Worm (Caenorhabditis elegans) whole organism, L1 larva: ENCODE data around the gene ddn-3.

Source experiments
- C04F5.9 ChIP-seq: sonication (generic microtip); optimal IDR thresholded peaks from 2 replicates; lab custom pipeline; 2016; ENCODE audit warnings: missing genetic modification characterization, missing compliant biosample characterization
- C16A3.4 ChIP-seq: fragments of 150-350 bp; optimal IDR thresholded peaks from 2 replicates; lab custom pipeline; 2014; ENCODE audit warnings: missing biosample characterization, missing genetic modification characterization
- C34B4.2 ChIP-seq: sonication (generic microtip); optimal IDR thresholded peaks from 2 replicates; lab custom pipeline; 2017; ENCODE audit warnings: mild to moderate bottlenecking, missing genetic modification characterization, missing compliant biosample characterization
- Y116A8C.19 ChIP-seq: sonication (generic microtip); optimal IDR thresholded peaks from 2 replicates; lab custom pipeline; 2016; ENCODE audit warnings: missing compliant biosample characterization, missing genetic modification characterization, borderline replicate concordance
- alr-1 ChIP-seq: fragments of 200-800 bp; sonication (Bioruptor generic); optimal IDR thresholded peaks from 2 replicates; lab custom pipeline; 2018; ENCODE audit warnings: borderline replicate concordance, mild to moderate bottlenecking, missing genetic modification characterization, missing compliant biosample characterization
- ama-1 ChIP-seq: fragments of 150-350 bp; optimal IDR thresholded peaks from 2 replicates; lab custom pipeline; 2014
- ceh-63 ChIP-seq: fragments of 200-800 bp; sonication (Bioruptor generic); optimal IDR thresholded peaks from 2 replicates; lab custom pipeline; 2018; ENCODE audit warnings: mild to moderate bottlenecking, missing genetic modification characterization, missing compliant biosample characterization
- ceh-88 ChIP-seq: fragments of 200-800 bp; sonication (Bioruptor generic); IDR thresholded peaks from 2 replicates; pipeline ENCODE4 v1.3.6; 2022; ENCODE audit warnings: missing genetic modification characterization, missing compliant biosample characterization
- ces-1 ChIP-seq: fragments of 150-350 bp; optimal IDR thresholded peaks from 2 replicates; lab custom pipeline; 2014; ENCODE audit warnings: missing biosample characterization, missing genetic modification reagents, missing genetic modification characterization
- dpl-1 ChIP-seq, 3 experiments: fragments of 150-350 bp in 2 of 3; sonication (generic microtip) in 1 of 3; optimal IDR thresholded peaks; 2 replicates each; lab custom pipeline; 2014 to 2017; ENCODE audit warnings: missing biosample characterization in 3 of 3, missing genetic modification characterization in 3 of 3, missing genetic modification reagents in 3 of 3
- dsc-1 ChIP-seq: sonication (generic microtip); optimal IDR thresholded peaks from 2 replicates; lab custom pipeline; 2016; ENCODE audit warnings: mild to moderate bottlenecking, missing genetic modification characterization, missing compliant biosample characterization
- efl-1 ChIP-seq, 4 experiments: fragments of 150-350 bp; optimal IDR thresholded peaks in 3 of 4; peaks in 1 of 4; 1 replicate in 1 of 4; 2 replicates in 3 of 4; lab custom pipeline; 2014; ENCODE audit warnings: missing biosample characterization in 2 of 4, missing genetic modification characterization in 2 of 4, missing genetic modification reagents in 2 of 4
- efl-3 ChIP-seq: fragments of 200-800 bp; sonication (Bioruptor generic); optimal IDR thresholded peaks from 2 replicates; lab custom pipeline; 2018; ENCODE audit warnings: mild to moderate bottlenecking, missing genetic modification characterization, missing compliant biosample characterization
- egl-27 ChIP-seq, 2 experiments: fragments of 150-350 bp in 1 of 2; sonication (generic microtip); optimal IDR thresholded peaks; 3 replicates each; lab custom pipeline; 2017 to 2018; ENCODE audit warnings: missing biosample characterization in 2 of 2, missing genetic modification characterization in 2 of 2, missing genetic modification reagents in 2 of 2
- elt-2 ChIP-seq: sonication (generic microtip); optimal IDR thresholded peaks from 2 replicates; lab custom pipeline; 2016; ENCODE audit warnings: missing genetic modification characterization, mild to moderate bottlenecking, inconsistent platforms, missing compliant biosample characterization, missing genetic modification reagents
- ets-5 ChIP-seq: fragments of 200-800 bp; sonication (Bioruptor generic); IDR thresholded peaks from 2 replicates; pipeline ENCODE4 v1.3.6; 2022; ENCODE audit warnings: missing genetic modification characterization, missing compliant biosample characterization
- fkh-4 ChIP-seq: sonication (generic microtip); optimal IDR thresholded peaks from 2 replicates; lab custom pipeline; 2016; ENCODE audit warnings: missing compliant biosample characterization, missing genetic modification characterization, borderline replicate concordance
- fos-1 ChIP-seq: fragments of 150-350 bp; optimal IDR thresholded peaks from 2 replicates; lab custom pipeline; 2014; ENCODE audit warnings: missing biosample characterization, missing genetic modification characterization
- hlh-4 ChIP-seq: sonication (generic microtip); optimal IDR thresholded peaks from 2 replicates; lab custom pipeline; 2016; ENCODE audit warnings: mild to moderate bottlenecking, missing genetic modification characterization, missing compliant biosample characterization
- irx-1 ChIP-seq: sonication (generic microtip); optimal IDR thresholded peaks from 2 replicates; lab custom pipeline; 2016; ENCODE audit warnings: missing genetic modification characterization, missing compliant biosample characterization
- isw-1 ChIP-seq: fragments of 200-800 bp; sonication (Bioruptor generic); IDR thresholded peaks from 2 replicates; pipeline ENCODE4 v1.3.6; 2022; ENCODE audit warnings: missing genetic modification characterization, missing compliant biosample characterization
- jun-1 ChIP-seq: fragments of 150-350 bp; optimal IDR thresholded peaks from 2 replicates; lab custom pipeline; 2014; ENCODE audit warnings: missing biosample characterization, missing genetic modification reagents, missing genetic modification characterization
- lin-14 ChIP-seq: fragments of 200-800 bp; sonication (Bioruptor generic); optimal IDR thresholded peaks from 2 replicates; lab custom pipeline; 2018; ENCODE audit warnings: mild to moderate bottlenecking, missing genetic modification characterization, moderate library complexity, missing compliant biosample characterization
- lin-15B ChIP-seq: fragments of 150-350 bp; sonication (generic microtip); optimal IDR thresholded peaks from 3 replicates; lab custom pipeline; 2014; ENCODE audit warnings: missing biosample characterization, missing genetic modification characterization
- lin-35 ChIP-seq, 2 experiments: fragments of 150-350 bp; optimal IDR thresholded peaks; 2 replicates each; lab custom pipeline; 2014; ENCODE audit warnings: missing biosample characterization in 2 of 2, missing genetic modification characterization in 2 of 2, missing genetic modification reagents in 2 of 2
- lin-39 ChIP-seq: fragments of 150-350 bp; optimal IDR thresholded peaks from 2 replicates; lab custom pipeline; 2014; ENCODE audit warnings: missing biosample characterization, missing genetic modification reagents, missing genetic modification characterization
- mef-2 ChIP-seq: fragments of 150-350 bp; optimal IDR thresholded peaks from 2 replicates; lab custom pipeline; 2014; ENCODE audit warnings: missing biosample characterization, missing genetic modification characterization
- nhr-11 ChIP-seq: fragments of 150-350 bp; optimal IDR thresholded peaks from 2 replicates; lab custom pipeline; 2014; ENCODE audit warnings: missing biosample characterization, missing genetic modification characterization
- nhr-12 ChIP-seq: sonication (generic microtip); optimal IDR thresholded peaks from 2 replicates; lab custom pipeline; 2017; ENCODE audit warnings: missing biosample characterization, missing genetic modification characterization
- nhr-20 ChIP-seq: sonication (generic microtip); optimal IDR thresholded peaks from 2 replicates; lab custom pipeline; 2016; ENCODE audit warnings: mild to moderate bottlenecking, missing genetic modification characterization, missing compliant biosample characterization
- nhr-237 ChIP-seq: fragments of 150-350 bp; optimal IDR thresholded peaks from 2 replicates; lab custom pipeline; 2014; ENCODE audit warnings: missing biosample characterization, missing genetic modification characterization
- nhr-28 ChIP-seq: fragments of 150-350 bp; optimal IDR thresholded peaks from 2 replicates; lab custom pipeline; 2014; ENCODE audit warnings: missing biosample characterization, missing genetic modification characterization
- nhr-71 ChIP-seq: sonication (generic microtip); optimal IDR thresholded peaks from 2 replicates; lab custom pipeline; 2016; ENCODE audit warnings: mild to moderate bottlenecking, missing genetic modification characterization, moderate library complexity, missing compliant biosample characterization
- nhr-77 ChIP-seq: fragments of 150-350 bp; optimal IDR thresholded peaks from 2 replicates; lab custom pipeline; 2014; ENCODE audit warnings: missing biosample characterization, missing genetic modification characterization
- nhr-84 ChIP-seq: sonication (generic microtip); optimal IDR thresholded peaks from 2 replicates; lab custom pipeline; 2017; ENCODE audit warnings: missing biosample characterization, missing genetic modification characterization
- nhr-85 ChIP-seq: sonication (generic microtip); peaks from one replicate; lab custom pipeline; 2016; ENCODE audit warnings: missing genetic modification characterization, inconsistent platforms, missing compliant biosample characterization
- nhr-90 ChIP-seq: sonication (generic microtip); optimal IDR thresholded peaks from 2 replicates; lab custom pipeline; 2016; ENCODE audit warnings: mild to moderate bottlenecking, missing genetic modification characterization, missing compliant biosample characterization; ENCODE audit not compliant: poor library complexity
- pag-3 ChIP-seq: sonication (generic microtip); optimal IDR thresholded peaks from 2 replicates; lab custom pipeline; 2017; ENCODE audit warnings: missing genetic modification characterization, mild to moderate bottlenecking, missing compliant biosample characterization, antibody characterized with exemption, borderline replicate concordance; ENCODE audit not compliant: insufficient read depth
- pqm-1 ChIP-seq: sonication (generic microtip); optimal IDR thresholded peaks from 3 replicates; lab custom pipeline; 2017; ENCODE audit warnings: missing biosample characterization, missing genetic modification characterization
- rnt-1 ChIP-seq: sonication (generic microtip); optimal IDR thresholded peaks from 2 replicates; lab custom pipeline; 2016; ENCODE audit warnings: mild to moderate bottlenecking, missing genetic modification characterization, moderate library complexity, missing compliant biosample characterization
- skn-1 ChIP-seq: fragments of 150-350 bp; optimal IDR thresholded peaks from 2 replicates; lab custom pipeline; 2014; ENCODE audit warnings: missing biosample characterization, missing genetic modification characterization
- snpc-4 ChIP-seq: fragments of 150-350 bp; optimal IDR thresholded peaks from 2 replicates; lab custom pipeline; 2014; ENCODE audit warnings: missing biosample characterization, missing genetic modification characterization
- sup-37 ChIP-seq: fragments of 200-800 bp; sonication (Bioruptor generic); optimal IDR thresholded peaks from 2 replicates; lab custom pipeline; 2018; ENCODE audit warnings: mild to moderate bottlenecking, missing genetic modification characterization, missing compliant biosample characterization
- tbx-2 ChIP-seq: sonication (generic microtip); optimal IDR thresholded peaks from 2 replicates; lab custom pipeline; 2016; ENCODE audit warnings: missing genetic modification characterization, missing compliant biosample characterization
- tlp-1 ChIP-seq: fragments of 150-350 bp; optimal IDR thresholded peaks from 2 replicates; lab custom pipeline; 2014; ENCODE audit warnings: missing biosample characterization, missing genetic modification characterization
- unc-130 ChIP-seq: fragments of 150-350 bp; optimal IDR thresholded peaks from 2 replicates; lab custom pipeline; 2017; ENCODE audit warnings: missing biosample characterization, missing genetic modification characterization, inconsistent platforms
- unc-30 ChIP-seq: sonication (generic microtip); optimal IDR thresholded peaks from 2 replicates; lab custom pipeline; 2017; ENCODE audit warnings: missing biosample characterization, missing genetic modification characterization
- unc-62 ChIP-seq: fragments of 150-350 bp; optimal IDR thresholded peaks from 2 replicates; lab custom pipeline; 2014; ENCODE audit warnings: missing biosample characterization, missing genetic modification reagents, missing genetic modification characterization
- xbp-1 ChIP-seq: sonication (generic microtip); optimal IDR thresholded peaks from 2 replicates; lab custom pipeline; 2016; ENCODE audit warnings: missing genetic modification characterization, missing compliant biosample characterization
- zag-1 ChIP-seq: fragments of 150-350 bp; optimal IDR thresholded peaks from 2 replicates; lab custom pipeline; 2014; ENCODE audit warnings: missing biosample characterization, missing genetic modification characterization
- zip-4 ChIP-seq: fragments of 200-800 bp; sonication (Bioruptor generic); optimal IDR thresholded peaks from 2 replicates; lab custom pipeline; 2018; ENCODE audit warnings: mild to moderate bottlenecking, missing genetic modification characterization, moderate library complexity, missing compliant biosample characterization
- ztf-11 ChIP-seq, 2 experiments: sonication (generic microtip); optimal IDR thresholded peaks; 2 replicates each; lab custom pipeline; 2016 to 2017; ENCODE audit warnings: missing genetic modification characterization in 2 of 2, missing biosample characterization in 1 of 2, missing compliant biosample characterization in 1 of 2

The ddn-3 gene

ce11 chrV:14347234-14347826 is 36.3 kb upstream of the ddn-3 start, which contains the start of gene cept-2 (continued):
- TF ChIP-seq nhr-71 (tag; lab: Kevin White, UChicago) = peak; percentile 97
- peak; percentile 33 for TF ChIP-seq sup-37
- peak; percentile 75 for TF ChIP-seq nhr-11
- TF ChIP-seq zag-1 (tag; lab: Kevin White, UChicago) = peak; percentile 66
- peak; percentile 98 for TF ChIP-seq rnt-1
- TF ChIP-seq nhr-237 (tag; lab: Kevin White, UChicago) = peak; percentile 60
- TF ChIP-seq fos-1 (tag; lab: Kevin White, UChicago) = peak; percentile 71
- TF ChIP-seq nhr-12 (tag; lab: Kevin White, UChicago) = no peak
- no peak for TF ChIP-seq ceh-63 (GFP tag; lab: Kevin White, UChicago)
- peak; percentile 31 for TF ChIP-seq efl-3 (GFP tag; lab: Kevin White, UChicago)
- TF ChIP-seq ceh-88 (GFP tag; lab: Robert Waterston, UW) = peak; percentile 84
- TF ChIP-seq nhr-20 (tag; lab: Kevin White, UChicago) = peak; percentile 97
- TF ChIP-seq snpc-4 (tag; lab: Kevin White, UChicago) = peak; percentile 89
- TF ChIP-seq Y116A8C.19 (tag; lab: Kevin White, UChicago) = no peak
- TF ChIP-seq dpl-1 (GFP tag; optimal IDR thresholded peaks at IDR 0.05; lab: Kevin White, UChicago) = peak; percentile 86 to 89 (median 87)
- peak; percentile 84 for TF ChIP-seq jun-1 (tag; lab: Kevin White, UChicago)
- TF ChIP-seq nhr-28 = no peak
- TF ChIP-seq tlp-1 (tag; lab: Kevin White, UChicago) = no peak
- TF ChIP-seq alr-1 = no peak
- TF ChIP-seq tbx-2 (tag; lab: Kevin White, UChicago) = peak; percentile 94
- no peak for TF ChIP-seq unc-30 (tag; lab: Kevin White, UChicago)
- TF ChIP-seq skn-1 = peak; percentile 95
- TF ChIP-seq ces-1 (GFP tag; lab: Kevin White, UChicago) = no peak
- no peak for TF ChIP-seq pqm-1 (tag; lab: Kevin White, UChicago)
- peak; percentile 96 for TF ChIP-seq nhr-85 (tag; lab: Kevin White, UChicago)
- TF ChIP-seq C04F5.9 (tag; lab: Kevin White, UChicago) = peak; percentile 80
- peak; percentile 67 for TF ChIP-seq lin-15B
- TF ChIP-seq ama-1 (lab: Kevin White, UChicago) = peak; percentile 52
- TF ChIP-seq nhr-77 (tag; lab: Kevin White, UChicago) = peak; percentile 92
- no peak for TF ChIP-seq ets-5 (GFP tag; lab: Robert Waterston, UW)
- TF ChIP-seq hlh-4 (tag; lab: Kevin White, UChicago) = no peak
- peak; percentile 46 for TF ChIP-seq elt-2 (tag; lab: Kevin White, UChicago)
- TF ChIP-seq irx-1 = peak; percentile 82
- peak; percentile 37 for TF ChIP-seq mef-2 (tag; lab: Kevin White, UChicago)
- TF ChIP-seq lin-39 (tag; lab: Kevin White, UChicago) = peak; percentile 70
- TF ChIP-seq unc-130 = peak; percentile 66
- no peak for TF ChIP-seq unc-62 (GFP tag; lab: Kevin White, UChicago)
- TF ChIP-seq C16A3.4 (tag; lab: Kevin White, UChicago) = peak; percentile 98
- no peak for TF ChIP-seq nhr-84 (tag; lab: Kevin White, UChicago)
- no peak for TF ChIP-seq C34B4.2 (tag; lab: Kevin White, UChicago)
- TF ChIP-seq egl-27 (tag; optimal IDR thresholded peaks at IDR 0.05; lab: Kevin White, UChicago) = peak in 1 of 2 experiments; percentile 56
- peak; percentile 91 for TF ChIP-seq nhr-90 (tag; lab: Kevin White, UChicago)
- peak; percentile 85 for TF ChIP-seq fkh-4 (tag; lab: Kevin White, UChicago)
- peak; percentile 93 for TF ChIP-seq xbp-1
- TF ChIP-seq isw-1 (GFP tag; lab: Robert Waterston, UW) = peak; percentile 92
- peak; percentile 82 for TF ChIP-seq pag-3 (tag; lab: Kevin White, UChicago)
- TF ChIP-seq ztf-11 (tag; optimal IDR thresholded peaks at IDR 0.05; lab: Kevin White, UChicago) = peak in 1 of 2 experiments; percentile 91
- peak; percentile 87 to 88 for TF ChIP-seq lin-35 (GFP tag; optimal IDR thresholded peaks at IDR 0.05; lab: Kevin White, UChicago)
- TF ChIP-seq zip-4 (GFP tag; lab: Kevin White, UChicago) = peak; percentile 66
- TF ChIP-seq efl-1 (optimal IDR thresholded peaks at IDR 0.05; lab: Kevin White, UChicago) = peak; percentile 91 to 93
- peak; percentile 85 to 98 for TF ChIP-seq efl-1 (GFP tag; optimal IDR thresholded peaks at IDR 0.05 in 1 of 2; lab: Kevin White, UChicago)
- peak; percentile 96 for TF ChIP-seq lin-14 (GFP tag; lab: Kevin White, UChicago)
- TF ChIP-seq dsc-1 (tag; lab: Kevin White, UChicago) = peak; percentile 94
